Worm (Caenorhabditis elegans) whole organism, L3 larva: ENCODE measurements around the gene Y14H12A.1.

ENCODE experiments used
- ZK546.5 ChIP-seq: sonication (generic microtip); optimal IDR thresholded peaks from 2 replicates; lab custom pipeline; 2017; ENCODE audit warnings: missing biosample characterization, missing genetic modification characterization
- aly-2 ChIP-seq: fragments of 150-350 bp; optimal IDR thresholded peaks from 2 replicates; lab custom pipeline; 2014; ENCODE audit warnings: missing biosample characterization, missing genetic modification characterization
- ceh-28 ChIP-seq: fragments of 150-350 bp; optimal IDR thresholded peaks from 2 replicates; lab custom pipeline; 2014; ENCODE audit warnings: missing biosample characterization, missing genetic modification reagents, missing genetic modification characterization
- egl-5 ChIP-seq: fragments of 150-350 bp; optimal IDR thresholded peaks from 2 replicates; lab custom pipeline; 2017; ENCODE audit warnings: missing biosample characterization, missing genetic modification reagents, missing genetic modification characterization, inconsistent platforms
- elt-1 ChIP-seq: fragments of 150-350 bp; optimal IDR thresholded peaks from 2 replicates; lab custom pipeline; 2014; ENCODE audit warnings: missing biosample characterization, missing genetic modification characterization
- elt-2 ChIP-seq: sonication (generic microtip); optimal IDR thresholded peaks from 2 replicates; lab custom pipeline; 2016; ENCODE audit warnings: missing genetic modification reagents, mild to moderate bottlenecking, missing genetic modification characterization, missing compliant biosample characterization
- elt-3 ChIP-seq, 3 experiments: fragments of 150-350 bp in 1 of 3; sonication (generic microtip) in 2 of 3; optimal IDR thresholded peaks; 2 replicates in 2 of 3; 4 replicates in 1 of 3; lab custom pipeline; 2014 to 2017; ENCODE audit warnings: missing biosample characterization in 3 of 3, missing genetic modification characterization in 3 of 3
- fkh-10 ChIP-seq: sonication (generic microtip); optimal IDR thresholded peaks from 2 replicates; lab custom pipeline; 2017; ENCODE audit warnings: missing biosample characterization, missing genetic modification reagents, missing genetic modification characterization
- fkh-2 ChIP-seq: fragments of 150-350 bp; optimal IDR thresholded peaks from 2 replicates; lab custom pipeline; 2014; ENCODE audit warnings: missing biosample characterization, missing genetic modification reagents, missing genetic modification characterization
- hmg-11 ChIP-seq: sonication (generic microtip); optimal IDR thresholded peaks from 2 replicates; lab custom pipeline; 2016; ENCODE audit warnings: missing genetic modification characterization, missing compliant biosample characterization
- lin-39 ChIP-seq: fragments of 150-350 bp; optimal IDR thresholded peaks from 2 replicates; lab custom pipeline; 2018; ENCODE audit warnings: missing biosample characterization, missing genetic modification reagents, missing genetic modification characterization
- lsy-12 ChIP-seq: sonication (generic microtip); optimal IDR thresholded peaks from 2 replicates; lab custom pipeline; 2016; ENCODE audit warnings: mild to moderate bottlenecking, missing genetic modification characterization, missing compliant biosample characterization
- mdl-1 ChIP-seq: fragments of 150-350 bp; optimal IDR thresholded peaks from 2 replicates; lab custom pipeline; 2014; ENCODE audit warnings: missing biosample characterization, missing genetic modification characterization
- mml-1 ChIP-seq: fragments of 150-350 bp; sonication (generic microtip); optimal IDR thresholded peaks from 3 replicates; lab custom pipeline; 2014; ENCODE audit warnings: missing biosample characterization, missing genetic modification characterization
- nfya-1 ChIP-seq: sonication (generic microtip); optimal IDR thresholded peaks from 2 replicates; lab custom pipeline; 2017; ENCODE audit warnings: missing genetic modification characterization, mild to moderate bottlenecking, missing compliant biosample characterization, antibody characterized with exemption, moderate library complexity; ENCODE audit not compliant: insufficient read depth
- nhr-11 ChIP-seq: fragments of 150-350 bp; optimal IDR thresholded peaks from 2 replicates; lab custom pipeline; 2014; ENCODE audit warnings: missing biosample characterization, missing genetic modification characterization
- nhr-12 ChIP-seq: fragments of 150-350 bp; optimal IDR thresholded peaks from 2 replicates; lab custom pipeline; 2014; ENCODE audit warnings: missing biosample characterization, missing genetic modification characterization
- nhr-25 ChIP-seq: sonication (generic microtip); optimal IDR thresholded peaks from 2 replicates; lab custom pipeline; 2017; ENCODE audit warnings: missing biosample characterization, missing genetic modification characterization
- nhr-67 ChIP-seq: fragments of 150-350 bp; optimal IDR thresholded peaks from 2 replicates; lab custom pipeline; 2014; ENCODE audit warnings: missing biosample characterization, missing genetic modification characterization
- nhr-76 ChIP-seq: fragments of 150-350 bp; sonication (generic microtip); optimal IDR thresholded peaks from 5 replicates; lab custom pipeline; 2014; ENCODE audit warnings: missing biosample characterization, missing genetic modification characterization
- pha-4 ChIP-seq: fragments of 150-350 bp; optimal IDR thresholded peaks from 2 replicates; lab custom pipeline; 2014; ENCODE audit warnings: missing biosample characterization, missing genetic modification reagents, missing genetic modification characterization
- pqm-1 ChIP-seq: fragments of 150-350 bp; optimal IDR thresholded peaks from 2 replicates; lab custom pipeline; 2017; ENCODE audit warnings: missing biosample characterization, missing genetic modification characterization, inconsistent platforms
- sea-2 ChIP-seq: fragments of 150-350 bp; sonication (generic microtip); optimal IDR thresholded peaks from 4 replicates; lab custom pipeline; 2014; ENCODE audit warnings: missing biosample characterization, missing genetic modification reagents, missing genetic modification characterization
- snpc-4 ChIP-seq: fragments of 150-350 bp; optimal IDR thresholded peaks from 2 replicates; lab custom pipeline; 2014; ENCODE audit warnings: missing biosample characterization, missing genetic modification characterization
- unc-39 ChIP-seq: sonication (generic microtip); optimal IDR thresholded peaks from 4 replicates; lab custom pipeline; 2017; ENCODE audit warnings: missing biosample characterization, missing genetic modification characterization
- unc-62 ChIP-seq: fragments of 150-350 bp; sonication (generic microtip); optimal IDR thresholded peaks from 4 replicates; lab custom pipeline; 2014; ENCODE audit warnings: missing biosample characterization, missing genetic modification reagents, missing genetic modification characterization
- zag-1 ChIP-seq: fragments of 150-350 bp; optimal IDR thresholded peaks from 2 replicates; lab custom pipeline; 2014; ENCODE audit warnings: missing biosample characterization, missing genetic modification characterization
- ztf-11 ChIP-seq: fragments of 150-350 bp; optimal IDR thresholded peaks from 2 replicates; lab custom pipeline; 2014; ENCODE audit warnings: missing biosample characterization, missing genetic modification characterization
- ztf-4 ChIP-seq: fragments of 150-350 bp; optimal IDR thresholded peaks from 2 replicates; lab custom pipeline; 2014; ENCODE audit warnings: missing biosample characterization, missing genetic modification characterization

The Y14H12A.1 gene

DNA sequence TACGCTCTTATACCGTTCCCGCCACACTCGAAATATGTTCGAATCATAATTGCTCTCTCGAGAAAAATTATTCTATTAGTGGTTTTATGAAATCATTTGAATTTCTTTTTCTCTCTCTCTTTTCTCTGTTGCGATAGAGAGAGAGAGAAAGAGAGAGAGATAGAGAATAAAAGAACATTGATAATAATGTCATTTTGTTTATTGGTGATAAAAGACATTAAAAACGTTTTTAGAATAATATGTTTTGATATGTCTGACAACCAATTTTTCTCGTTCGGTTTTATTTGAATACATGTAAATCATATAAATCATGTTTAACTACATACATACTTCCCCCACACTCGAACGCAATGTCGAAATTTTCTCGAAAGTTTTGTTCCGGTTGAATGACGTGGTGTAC, 40.0 kb upstream of the Y14H12A.1 start:
- peak; percentile 63 for TF ChIP-seq egl-5
- no peak for TF ChIP-seq nfya-1 (tag; lab: Kevin White, UChicago)
- no peak for TF ChIP-seq fkh-2
- peak; percentile 69 for TF ChIP-seq elt-2 (tag; lab: Kevin White, UChicago)
- no peak for TF ChIP-seq mml-1 (tag; lab: Kevin White, UChicago)
- no peak for TF ChIP-seq hmg-11 (tag; lab: Kevin White, UChicago)
- no peak for TF ChIP-seq nhr-67 (tag; lab: Kevin White, UChicago)
- TF ChIP-seq nhr-11 (tag; lab: Kevin White, UChicago), result no peak
- TF ChIP-seq pqm-1 (tag; lab: Kevin White, UChicago), result peak; percentile 30
- peak; percentile 30 for TF ChIP-seq pha-4 (tag; lab: Kevin White, UChicago)
- TF ChIP-seq ztf-11 (tag; lab: Kevin White, UChicago), result no peak
- no peak for TF ChIP-seq unc-62 (GFP tag; lab: Kevin White, UChicago)
- no peak for TF ChIP-seq lin-39 (tag; lab: Kevin White, UChicago)
- TF ChIP-seq ZK546.5, result no peak
- no peak for TF ChIP-seq unc-39 (tag; lab: Kevin White, UChicago)
- no peak for TF ChIP-seq nhr-76
- TF ChIP-seq, all 47 proteins: peak for 4

ce11 chrII:3954018-3954417, 39.0 kb upstream of the Y14H12A.1 start:
- TF ChIP-seq pqm-1 (tag; lab: Kevin White, UChicago), result peak; percentile 46
- no peak for TF ChIP-seq unc-62 (GFP tag; lab: Kevin White, UChicago)
- peak; percentile 91 for TF ChIP-seq elt-2 (tag; lab: Kevin White, UChicago)
- no peak for TF ChIP-seq elt-3 (tag; optimal IDR thresholded peaks at IDR 0.05; lab: Kevin White, UChicago)
- TF ChIP-seq ztf-4, result no peak
- no peak for TF ChIP-seq sea-2 (GFP tag; lab: Kevin White, UChicago)
- no peak for TF ChIP-seq snpc-4 (tag; lab: Kevin White, UChicago)
- no peak for TF ChIP-seq nhr-67 (tag; lab: Kevin White, UChicago)
- TF ChIP-seq fkh-10, result no peak
- TF ChIP-seq zag-1 (tag; lab: Kevin White, UChicago), result no peak
- no peak for TF ChIP-seq nhr-25 (tag; lab: Kevin White, UChicago)
- TF ChIP-seq pha-4 (tag; lab: Kevin White, UChicago), result peak; percentile 20
- no peak for TF ChIP-seq nhr-12
- TF ChIP-seq hmg-11 (tag; lab: Kevin White, UChicago), result no peak
- TF ChIP-seq ceh-28 (tag; lab: Kevin White, UChicago), result peak; percentile 26

- TF ChIP-seq ztf-11 (tag; lab: Kevin White, UChicago), result no peak
- peak; percentile 65 for TF ChIP-seq elt-1
Observed at ce11 chrII:3954838-3955237, 38.2 kb upstream of the Y14H12A.1 start.

DNA sequence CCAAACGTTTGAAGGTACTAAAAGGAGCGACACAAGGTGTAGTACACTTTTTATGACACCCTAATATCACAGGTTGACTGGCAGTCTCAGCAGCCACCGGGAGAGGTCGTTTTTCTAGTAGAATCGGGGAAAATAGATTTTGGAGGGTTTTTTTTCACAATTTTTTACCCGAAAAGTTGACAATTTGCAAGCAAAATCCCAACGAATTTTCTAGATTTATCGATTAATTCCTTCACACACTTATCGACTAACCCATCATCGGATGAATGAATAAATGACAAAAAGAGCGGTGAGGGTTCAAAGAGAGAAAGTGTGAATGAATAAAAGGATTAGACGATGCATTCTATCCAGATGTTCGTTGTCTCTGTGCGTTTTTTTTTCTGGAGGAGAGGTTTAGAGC, 37.1 kb upstream of the Y14H12A.1 start:
- TF ChIP-seq aly-2 (tag; lab: Kevin White, UChicago) (no peak), lsy-12 (tag; lab: Kevin White, UChicago) (no peak), egl-5 (peak; percentile 12)

- TF ChIP-seq nhr-76 (no peak), lsy-12 (tag; lab: Kevin White, UChicago) (no peak), egl-5 (peak; percentile 6), snpc-4 (tag; lab: Kevin White, UChicago) (peak; percentile 38), pha-4 (tag; lab: Kevin White, UChicago) (no peak), mdl-1 (tag; lab: Kevin White, UChicago) (no peak), nfya-1 (tag; lab: Kevin White, UChicago) (peak; percentile 60)
- TF ChIP-seq, all 47 proteins: peak for 3
Observed at ce11 chrII:3956744-3957143, 36.3 kb upstream of the Y14H12A.1 start.

DNA sequence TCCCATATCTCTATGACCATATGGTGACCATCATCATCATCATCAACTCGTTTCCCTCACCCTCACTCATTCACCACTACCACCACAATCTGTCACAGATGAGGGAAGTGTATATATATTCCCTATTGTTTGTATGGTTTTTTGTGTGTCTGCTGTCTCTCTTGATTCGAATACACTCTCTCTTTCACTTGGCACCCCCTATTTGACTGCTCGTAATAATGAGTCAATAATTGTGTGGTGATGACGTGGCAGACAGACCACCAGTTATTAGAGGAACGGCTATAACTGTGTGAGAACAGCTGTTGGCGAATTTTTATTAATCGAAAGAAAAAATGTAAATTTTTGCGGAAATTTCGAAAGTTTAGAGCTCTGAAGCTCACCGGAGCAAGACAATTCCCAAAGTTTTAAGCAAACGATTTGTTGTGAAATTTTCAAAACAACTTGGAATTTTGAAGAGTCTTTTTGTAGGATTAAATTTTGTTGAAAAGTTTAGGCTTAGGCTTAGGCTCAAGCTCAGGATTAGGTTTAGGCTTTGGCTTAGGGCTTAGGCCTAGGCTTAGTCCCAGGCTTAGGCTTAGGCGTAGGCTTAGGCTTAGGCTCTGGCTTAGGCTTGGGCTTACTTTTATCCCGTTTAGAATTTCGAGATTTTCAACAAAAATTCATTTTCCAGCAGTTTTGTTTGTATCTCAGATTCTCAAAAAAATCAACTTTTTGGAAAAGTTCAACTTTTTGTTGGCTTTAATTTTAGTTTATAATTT, 35.4 kb upstream of the Y14H12A.1 start:
- TF ChIP-seq ztf-11 (tag; lab: Kevin White, UChicago) (no peak), pha-4 (tag; lab: Kevin White, UChicago) (peak; percentile 69)
